ENCODE assay signal across 6 fruit fly cellular contexts in genomic region chr3L:19092125-19093058, dm6.
TF ChIP-seq lines count a peak whose summit lies in the region.

MESR6 (plus strand) TSS chr3L:19092670.

- no peak for TF ChIP-seq CTCF in whole organism, embryonic (GFP tag; optimal IDR thresholded peaks at IDR 0.05; lab: Kevin White, UChicago)

TF ChIP-seq in whole organism, 6 proteins besides CTCF, POLR2A, EP300 and RAD21:
- TF ChIP-seq EcR (GFP tag; optimal IDR thresholded peaks at IDR 0.05; lab: Kevin White, UChicago) (peak; percentile 93 to 97), CG8478 (optimal IDR thresholded peaks at IDR 0.05; lab: Kevin White, UChicago) (no peak)
TF ChIP-seq in whole organism: peak in this region for 1.

TF ChIP-seq in whole organism, adult, 20 proteins besides CTCF, POLR2A, EP300 and RAD21:
- no peak for TF ChIP-seq CG11617 (GFP tag; optimal IDR thresholded peaks at IDR 0.05; lab: Kevin White, UChicago)
- peak; percentile 44 for TF ChIP-seq bab1 (GFP tag; optimal IDR thresholded peaks at IDR 0.05; lab: Kevin White, UChicago)
- peak; percentile 39 for TF ChIP-seq tj (GFP tag; optimal IDR thresholded peaks at IDR 0.05; lab: Kevin White, UChicago)
- peak; percentile 77 for TF ChIP-seq CG14711 (tag; optimal IDR thresholded peaks at IDR 0.05; lab: Kevin White, UChicago)

TF ChIP-seq in whole organism, embryonic, 481 proteins besides CTCF, POLR2A, EP300 and RAD21 (continues in another document):
- peak; percentile 36; the same call in 1 of the 2 replicates for TF ChIP-seq Xrp1 (GFP tag; IDR thresholded peaks at IDR 0.05; lab: Robert Waterston, UW)
- 0 out of 3 replicates have a peak, but pooled peaks have one; percentile 49 for TF ChIP-seq CG34422 (GFP tag; IDR thresholded peaks at IDR 0.05; lab: Robert Waterston, UW)
- no peak for TF ChIP-seq hkb (optimal IDR thresholded peaks at IDR 0.05; lab: Kevin White, UChicago)
- TF ChIP-seq hkb (GFP tag; IDR thresholded peaks at IDR 0.05; lab: Robert Waterston, UW): peak; percentile 64
- TF ChIP-seq crol (GFP tag; IDR thresholded peaks at IDR 0.05; lab: Robert Waterston, UW): peak; percentile 87
- TF ChIP-seq Meics (GFP tag; optimal IDR thresholded peaks at IDR 0.05; lab: Kevin White, UChicago): peak; percentile 54
- peak; percentile 5 for TF ChIP-seq CG7987 (GFP tag; optimal IDR thresholded peaks at IDR 0.05; lab: Kevin White, UChicago)
- peak; percentile 71 for TF ChIP-seq CG2116 (GFP tag; optimal IDR thresholded peaks at IDR 0.05; lab: Kevin White, UChicago)
- TF ChIP-seq CHES-1-like (GFP tag; optimal IDR thresholded peaks at IDR 0.05; lab: Kevin White, UChicago): peak; percentile 20
- TF ChIP-seq gsb (GFP tag; IDR thresholded peaks at IDR 0.05; lab: Robert Waterston, UW): no peak
- peak; percentile 92 for TF ChIP-seq CG34224 (GFP tag; IDR thresholded peaks at IDR 0.05; lab: Robert Waterston, UW; ENCODE audit: partially characterized antibody)
- peak; percentile 9 for TF ChIP-seq HmgD (GFP tag; optimal IDR thresholded peaks at IDR 0.05; lab: Kevin White, UChicago)
- TF ChIP-seq PHDP (tag; optimal IDR thresholded peaks at IDR 0.05; lab: Kevin White, UChicago): peak; percentile 29
- TF ChIP-seq H2.0 (GFP tag; IDR thresholded peaks at IDR 0.05; lab: Robert Waterston, UW): no peak
- peak; percentile 42 for TF ChIP-seq CG4617 (GFP tag; optimal IDR thresholded peaks at IDR 0.05; lab: Kevin White, UChicago; ENCODE audit: borderline replicate concordance)
- TF ChIP-seq Kr (GFP tag; optimal IDR thresholded peaks at IDR 0.05; lab: Kevin White, UChicago): no peak
- no peak for TF ChIP-seq dmrt11E (tag; optimal IDR thresholded peaks at IDR 0.05; lab: Kevin White, UChicago)
- TF ChIP-seq Dll (GFP tag; IDR thresholded peaks at IDR 0.05; lab: Robert Waterston, UW; ENCODE audit: partially characterized antibody): peak; percentile 88
- TF ChIP-seq vfl (GFP tag; optimal IDR thresholded peaks at IDR 0.05; lab: Kevin White, UChicago): no peak
- TF ChIP-seq jumu (GFP tag; optimal IDR thresholded peaks at IDR 0.05; lab: Kevin White, UChicago): no peak

TF ChIP-seq in whole organism, prepupa, 60 proteins besides CTCF, POLR2A, EP300 and RAD21:
- peak; percentile 75 for TF ChIP-seq svp (GFP tag; lab: Kevin White, UChicago)
- no peak for TF ChIP-seq Hr38 (GFP tag; optimal IDR thresholded peaks at IDR 0.05; lab: Kevin White, UChicago)
- no peak for TF ChIP-seq CG8119 (GFP tag; IDR thresholded peaks at IDR 0.05; lab: Robert Waterston, UW)
- peak; percentile 15 for TF ChIP-seq CG10669 (GFP tag; optimal IDR thresholded peaks at IDR 0.05; lab: Kevin White, UChicago)
- TF ChIP-seq Eip93F (GFP tag; optimal IDR thresholded peaks at IDR 0.05; lab: Kevin White, UChicago): peak; percentile 86
- peak; percentile 14 for TF ChIP-seq esn (GFP tag; optimal IDR thresholded peaks at IDR 0.05; lab: Kevin White, UChicago)
- peak; percentile 40 for TF ChIP-seq Ets96B (tag; optimal IDR thresholded peaks at IDR 0.05; lab: Kevin White, UChicago)
- TF ChIP-seq CG15336 (GFP tag; IDR thresholded peaks at IDR 0.05; lab: Robert Waterston, UW): peak; percentile 48; the same call in 1 of the 2 replicates
- peak; percentile 47 for TF ChIP-seq Blimp-1 (GFP tag; optimal IDR thresholded peaks at IDR 0.05; lab: Kevin White, UChicago)
- TF ChIP-seq acj6 (GFP tag; optimal IDR thresholded peaks at IDR 0.05; lab: Kevin White, UChicago): peak; percentile 15
- TF ChIP-seq Eip78C (GFP tag; lab: Kevin White, UChicago): peak; percentile 64
- TF ChIP-seq CG1621 (tag; optimal IDR thresholded peaks at IDR 0.05; lab: Kevin White, UChicago): peak; percentile 62
- TF ChIP-seq dsx (GFP tag; optimal IDR thresholded peaks at IDR 0.05; lab: Kevin White, UChicago; ENCODE audit: poor library complexity, severe bottlenecking): peak; percentile 6
- TF ChIP-seq Sox14 (GFP tag; optimal IDR thresholded peaks at IDR 0.05; lab: Kevin White, UChicago): peak; percentile 87
- TF ChIP-seq CG6163 (GFP tag; IDR thresholded peaks at IDR 0.05; lab: Robert Waterston, UW): no peak
TF ChIP-seq in whole organism, prepupa: peak in this region for 12.

TF ChIP-seq in whole organism, pupa, 21 proteins besides CTCF, POLR2A, EP300 and RAD21:
- TF ChIP-seq Snoo (tag; optimal IDR thresholded peaks at IDR 0.05; lab: Kevin White, UChicago) (no peak), CG15710 (tag; optimal IDR thresholded peaks at IDR 0.05; lab: Kevin White, UChicago) (no peak), Ets98B (GFP tag; IDR thresholded peaks at IDR 0.05; lab: Robert Waterston, UW) (no peak), CG8159 (tag; optimal IDR thresholded peaks at IDR 0.05; lab: Kevin White, UChicago) (no peak), CG8301 (tag; optimal IDR thresholded peaks at IDR 0.05; lab: Kevin White, UChicago) (no peak), CG4496 (GFP tag; IDR thresholded peaks at IDR 0.05; lab: Robert Waterston, UW) (no peak), CG32121 (GFP tag; IDR thresholded peaks at IDR 0.05; lab: Robert Waterston, UW) (no peak), D1 (tag; optimal IDR thresholded peaks at IDR 0.05; lab: Kevin White, UChicago) (peak; percentile 51), fd96Ca (GFP tag; IDR thresholded peaks at IDR 0.05; lab: Robert Waterston, UW) (no peak), rn (GFP tag; IDR thresholded peaks at IDR 0.05; lab: Robert Waterston, UW) (no peak), EcR (GFP tag; optimal IDR thresholded peaks at IDR 0.05; lab: Kevin White, UChicago) (peak; percentile 100), CG17806 (tag; optimal IDR thresholded peaks at IDR 0.05; lab: Kevin White, UChicago) (peak; percentile 17)

TF ChIP-seq in whole organism, wandering third instar larva, 38 proteins besides CTCF, POLR2A, EP300 and RAD21:
- TF ChIP-seq Rel (GFP tag; optimal IDR thresholded peaks at IDR 0.05; lab: Kevin White, UChicago) (no peak), Rel (tag; optimal IDR thresholded peaks at IDR 0.05; lab: Kevin White, UChicago) (peak; percentile 79), pan (optimal IDR thresholded peaks at IDR 0.05; lab: Kevin White, UChicago) (no peak), woc (GFP tag; optimal IDR thresholded peaks at IDR 0.05; lab: Kevin White, UChicago) (no peak), h (GFP tag; optimal IDR thresholded peaks at IDR 0.05; lab: Kevin White, UChicago) (peak; percentile 22), Sp1 (GFP tag; optimal IDR thresholded peaks at IDR 0.05; lab: Kevin White, UChicago) (peak; percentile 17), Hr83 (GFP tag; optimal IDR thresholded peaks at IDR 0.05; lab: Kevin White, UChicago; ENCODE audit: poor library complexity, severe bottlenecking) (peak; percentile 30), dsf (GFP tag; optimal IDR thresholded peaks at IDR 0.05; lab: Kevin White, UChicago; ENCODE audit: borderline replicate concordance) (no peak), fru (GFP tag; optimal IDR thresholded peaks at IDR 0.05; lab: Kevin White, UChicago) (no peak)
